Fruit fly (Drosophila melanogaster) whole organism, wandering third instar larva: ENCODE results near the gene Nca.

Experiments
- CG32264 ChIP-seq: fragments of 200-800 bp; sonication (Bioruptor generic); optimal IDR thresholded peaks from 2 replicates; lab custom pipeline; 2016; ENCODE audit warnings: missing biosample characterization, missing genetic modification characterization
- CrebA ChIP-seq: fragments of 200-800 bp; sonication (Bioruptor generic); optimal IDR thresholded peaks from 2 replicates; lab custom pipeline; 2016; ENCODE audit warnings: missing biosample characterization, mild to moderate bottlenecking, missing genetic modification characterization, borderline replicate concordance
- Hnf4 ChIP-seq: fragments of 200-800 bp; sonication (Bioruptor generic); optimal IDR thresholded peaks from 2 replicates; lab custom pipeline; 2016; ENCODE audit warnings: missing biosample characterization, mild to moderate bottlenecking, missing genetic modification characterization
- dmrt93B ChIP-seq: fragments of 200-800 bp; sonication (Bioruptor generic); optimal IDR thresholded peaks from 2 replicates; lab custom pipeline; 2018; ENCODE audit warnings: missing biosample characterization, mild to moderate bottlenecking, missing genetic modification characterization
- dsf ChIP-seq: sonication (Bioruptor generic); optimal IDR thresholded peaks from 2 replicates; lab custom pipeline; 2016; ENCODE audit warnings: missing biosample characterization, missing genetic modification characterization, borderline replicate concordance
- foxo ChIP-seq, 2 experiments: fragments of 200-800 bp; sonication (Bioruptor generic); optimal IDR thresholded peaks; 2 replicates in 1 of 2; 3 replicates in 1 of 2; lab custom pipeline; 2016 to 2017; ENCODE audit warnings: missing biosample characterization in 2 of 2, missing genetic modification characterization in 2 of 2
- h ChIP-seq: fragments of 200-800 bp; sonication (Bioruptor generic); optimal IDR thresholded peaks from 3 replicates; lab custom pipeline; 2016; ENCODE audit warnings: missing biosample characterization, mild to moderate bottlenecking, missing genetic modification characterization
- pan ChIP-seq: fragments of >200 bp; optimal IDR thresholded peaks from 2 replicates; lab custom pipeline; 2017
- psq ChIP-seq: fragments of 200-800 bp; sonication (Bioruptor generic); optimal IDR thresholded peaks from 3 replicates; lab custom pipeline; 2017; ENCODE audit warnings: missing biosample characterization, mild to moderate bottlenecking, missing genetic modification characterization, moderate library complexity

DNA sequence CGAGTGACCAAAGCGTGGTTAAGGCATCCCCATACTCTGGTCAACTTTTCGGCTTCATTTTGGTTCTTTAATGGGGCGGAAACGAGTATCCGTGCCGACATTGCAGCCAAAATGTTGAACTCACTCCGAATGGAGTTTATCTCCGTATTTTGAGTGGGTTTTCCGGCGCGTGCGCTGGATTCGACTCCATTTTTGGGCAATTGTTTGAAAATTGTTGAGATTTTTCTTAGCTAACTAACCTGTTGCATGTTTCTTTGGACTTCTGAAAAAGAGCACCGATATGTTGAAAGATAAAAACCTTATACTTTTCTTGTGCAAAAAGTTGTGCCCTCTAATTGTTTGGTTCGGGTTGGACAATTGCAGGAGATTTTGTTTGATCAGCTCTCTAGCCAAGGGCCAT is 44.9 kb downstream of the Nca start:
- TF ChIP-seq Hnf4 (GFP tag; lab: Kevin White, UChicago) (no peak), CrebA (GFP tag; lab: Kevin White, UChicago) (no peak), pan (lab: Kevin White, UChicago) (no peak), CG32264 (no peak), psq (GFP tag; lab: Kevin White, UChicago) (no peak), dmrt93B (GFP tag; lab: Kevin White, UChicago) (no peak), dsf (GFP tag; lab: Kevin White, UChicago) (no peak), foxo (GFP tag; optimal IDR thresholded peaks at IDR 0.05; lab: Kevin White, UChicago) (no peak), h (GFP tag; lab: Kevin White, UChicago) (no peak)
